Fruit fly (Drosophila melanogaster): ENCODE data around the gene CG33995.
A peak's percentile ranks its signal among the peaks of the same experiment; 100 is the strongest.

CG33995 gene

DNA sequence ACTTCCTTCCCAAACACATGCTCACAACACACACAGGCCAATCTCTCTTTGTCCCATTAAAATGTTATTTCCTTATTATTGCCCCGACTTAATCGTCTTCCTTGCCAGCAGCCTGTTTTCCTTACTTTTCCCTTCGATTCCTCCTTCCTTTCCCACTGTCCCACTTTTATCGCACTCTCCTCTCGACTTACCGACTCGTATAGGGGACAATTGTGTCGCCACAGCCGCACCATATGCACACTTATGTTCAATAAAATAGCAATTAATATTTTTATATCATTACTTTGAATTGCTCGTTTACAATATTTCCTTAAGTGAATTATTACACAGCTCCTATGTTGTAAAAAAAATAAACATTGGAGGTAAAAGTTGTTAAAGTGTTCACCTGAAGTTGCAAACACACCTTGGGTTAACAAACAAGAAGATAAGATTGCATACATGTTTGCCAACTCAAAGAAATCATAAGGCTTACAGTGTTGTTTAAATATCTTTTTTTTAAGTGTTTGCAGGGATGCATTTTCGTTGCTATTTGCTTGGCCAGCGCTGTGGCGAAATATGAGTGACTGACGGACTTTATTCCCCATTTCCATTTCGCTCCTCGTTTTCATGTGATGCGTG is 43.9 kb downstream of the CG33995 start (continued):
- peak; percentile 87 for TF ChIP-seq gem (tag; optimal IDR thresholded peaks at IDR 0.05)
- TF ChIP-seq onecut (GFP tag; IDR thresholded peaks at IDR 0.05): peak; percentile 61
- peak; percentile 62 for TF ChIP-seq dmrt11E (tag; optimal IDR thresholded peaks at IDR 0.05)
- TF ChIP-seq hth (optimal IDR thresholded peaks at IDR 0.05): no peak
- TF ChIP-seq Sox100B (GFP tag; optimal IDR thresholded peaks at IDR 0.05): peak; percentile 89
- 0 out of 3 replicates have a peak, but pooled peaks have one; percentile 59 for TF ChIP-seq so (GFP tag; IDR thresholded peaks at IDR 0.05)
- TF ChIP-seq sens (GFP tag): peak; percentile 94
- no peak for TF ChIP-seq p53 (GFP tag; optimal IDR thresholded peaks at IDR 0.05)
- TF ChIP-seq bbx (GFP tag; IDR thresholded peaks at IDR 0.05; ENCODE audit: partially characterized antibody): no peak
- TF ChIP-seq Optix (GFP tag; IDR thresholded peaks at IDR 0.05): no peak
- peak; percentile 39 for TF ChIP-seq CHES-1-like (GFP tag; optimal IDR thresholded peaks at IDR 0.05)
- no peak for TF ChIP-seq MESR4 (GFP tag; optimal IDR thresholded peaks at IDR 0.05)
- TF ChIP-seq NC2α (GFP tag; optimal IDR thresholded peaks at IDR 0.05): peak; percentile 30
- no peak for TF ChIP-seq toy (GFP tag; IDR thresholded peaks at IDR 0.05)
- TF ChIP-seq Sry-β (GFP tag; optimal IDR thresholded peaks at IDR 0.05): peak; percentile 25
- peak; percentile 65; the same call in 1 of the 2 replicates for TF ChIP-seq Awh (GFP tag; IDR thresholded peaks at IDR 0.05)
- TF ChIP-seq HLH54F (GFP tag; optimal IDR thresholded peaks at IDR 0.05): peak; percentile 58
- peak; percentile 55 for TF ChIP-seq pum (GFP tag; optimal IDR thresholded peaks at IDR 0.05)
- peak; percentile 78 for TF ChIP-seq CG17829 (tag; optimal IDR thresholded peaks at IDR 0.05)
- peak; percentile 41; the same call in 1 of the 4 replicates for TF ChIP-seq Gug (GFP tag; IDR thresholded peaks at IDR 0.05)
- TF ChIP-seq gsb (GFP tag; IDR thresholded peaks at IDR 0.05): no peak
- peak; percentile 60 for TF ChIP-seq pnt (GFP tag; optimal IDR thresholded peaks at IDR 0.05)
- no peak for TF ChIP-seq CG4730 (GFP tag; IDR thresholded peaks at IDR 0.05)
- TF ChIP-seq chm (GFP tag; IDR thresholded peaks at IDR 0.05): no peak
- peak; percentile 77 for TF ChIP-seq CG8388 (GFP tag; optimal IDR thresholded peaks at IDR 0.05)
- no peak for TF ChIP-seq CG42726 (GFP tag; IDR thresholded peaks at IDR 0.05; ENCODE audit: partially characterized antibody)
- TF ChIP-seq chinmo (GFP tag; IDR thresholded peaks at IDR 0.05; ENCODE audit: partially characterized antibody): no peak
- TF ChIP-seq CG11085 (GFP tag; IDR thresholded peaks at IDR 0.05): 0 out of 2 replicates have a peak, but pooled peaks have one; percentile 7
- TF ChIP-seq CG1792 (GFP tag; optimal IDR thresholded peaks at IDR 0.05): peak; percentile 29
- TF ChIP-seq gcm (GFP tag; optimal IDR thresholded peaks at IDR 0.05): peak; percentile 83
- peak; percentile 76 for TF ChIP-seq CG6254 (GFP tag; optimal IDR thresholded peaks at IDR 0.05)
- peak; percentile 64 for TF ChIP-seq fd64A (GFP tag; optimal IDR thresholded peaks at IDR 0.05)
- peak; percentile 53 for TF ChIP-seq CG12744 (GFP tag; optimal IDR thresholded peaks at IDR 0.05)
- peak; percentile 90 for TF ChIP-seq dmrt99B (tag; optimal IDR thresholded peaks at IDR 0.05)
- TF ChIP-seq CG14710 (tag; optimal IDR thresholded peaks at IDR 0.05): peak; percentile 72
- no peak for TF ChIP-seq pzg (GFP tag; optimal IDR thresholded peaks at IDR 0.05)
- peak; percentile 54; the same call in 1 of the 2 replicates for TF ChIP-seq Rfx (GFP tag; IDR thresholded peaks at IDR 0.05)
- TF ChIP-seq CG14014 (GFP tag; IDR thresholded peaks at IDR 0.05): peak; percentile 64
- TF ChIP-seq CG17359 (tag; optimal IDR thresholded peaks at IDR 0.05): peak; percentile 87
- TF ChIP-seq Meics (GFP tag; optimal IDR thresholded peaks at IDR 0.05): peak; percentile 83
- TF ChIP-seq mld (GFP tag; IDR thresholded peaks at IDR 0.05; ENCODE audit: partially characterized antibody): no peak
- TF ChIP-seq ato (GFP tag; IDR thresholded peaks at IDR 0.05; ENCODE audit: partially characterized antibody): no peak
- TF ChIP-seq CG10274 (GFP tag; optimal IDR thresholded peaks at IDR 0.05): peak; percentile 96
- peak; percentile 36; the same call in 1 of the 2 replicates for TF ChIP-seq CG10366 (GFP tag; IDR thresholded peaks at IDR 0.05)
- peak; percentile 68 for TF ChIP-seq scrt (GFP tag; optimal IDR thresholded peaks at IDR 0.05)
- TF ChIP-seq dan (GFP tag; IDR thresholded peaks at IDR 0.05): no peak
- peak; percentile 54 for TF ChIP-seq en (GFP tag; optimal IDR thresholded peaks at IDR 0.05)
- 0 out of 2 replicates have a peak, but pooled peaks have one; percentile 33 for TF ChIP-seq rib (GFP tag; IDR thresholded peaks at IDR 0.05)
- peak; percentile 68 for TF ChIP-seq lmd (GFP tag; IDR thresholded peaks at IDR 0.05)
- TF ChIP-seq br (optimal IDR thresholded peaks at IDR 0.05): no peak

All from whole organism, embryonic.